Worm (Caenorhabditis elegans): ENCODE measurements around the gene hpl-2.
"Not testable (repeated sequence)": the region's sequence is repeated elsewhere in the genome, so short reads cannot be mapped to it uniquely, and the experiment has no call there.

hpl-2 gene

DNA sequence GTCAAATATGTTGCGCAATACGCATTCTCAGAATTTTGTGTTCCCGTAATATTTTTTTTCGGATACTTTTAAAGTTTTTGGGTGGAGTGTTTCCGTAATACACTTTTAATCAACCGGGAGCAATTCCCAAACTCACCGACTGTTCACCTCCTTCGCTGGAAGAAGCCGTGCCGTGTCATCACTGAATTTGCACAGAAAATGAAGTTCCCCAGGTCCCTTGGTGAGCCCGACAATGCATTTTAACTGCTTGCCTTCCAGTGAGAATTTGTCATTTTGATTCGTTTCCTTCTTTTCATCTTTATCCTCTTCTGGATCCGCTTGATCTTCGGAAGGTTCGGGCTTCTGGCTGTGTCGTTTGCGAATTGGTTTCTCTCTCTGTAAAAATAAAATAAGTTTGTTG, 951 bp downstream of the hpl-2 start:
- TF ChIP-seq Y48G9A.11 (GFP tag; IDR thresholded peaks at IDR 0.05) (no peak), nhr-102 (tag; optimal IDR thresholded peaks at IDR 0.05) (no peak), tag-97 (GFP tag; IDR thresholded peaks at IDR 0.05) (no peak), nhr-237 (tag; optimal IDR thresholded peaks at IDR 0.05) (no peak), nhr-6 (tag; optimal IDR thresholded peaks at IDR 0.05) (no peak), nhr-41 (GFP tag; IDR thresholded peaks at IDR 0.05) (no peak), dve-1 (tag; optimal IDR thresholded peaks at IDR 0.05; ENCODE audit: insufficient read depth) (no peak), snpc-4 (tag; optimal IDR thresholded peaks at IDR 0.05) (no peak), set-16 (GFP tag; IDR thresholded peaks at IDR 0.05) (no peak), zfp-3 (GFP tag; conservative IDR thresholded peaks at IDR 0.05) (no peak), ceh-44 (GFP tag; IDR thresholded peaks at IDR 0.05) (no peak), madf-9 (GFP tag; conservative IDR thresholded peaks at IDR 0.05) (no peak), F26F4.8 (GFP tag; conservative IDR thresholded peaks at IDR 0.05) (no peak)

DNA sequence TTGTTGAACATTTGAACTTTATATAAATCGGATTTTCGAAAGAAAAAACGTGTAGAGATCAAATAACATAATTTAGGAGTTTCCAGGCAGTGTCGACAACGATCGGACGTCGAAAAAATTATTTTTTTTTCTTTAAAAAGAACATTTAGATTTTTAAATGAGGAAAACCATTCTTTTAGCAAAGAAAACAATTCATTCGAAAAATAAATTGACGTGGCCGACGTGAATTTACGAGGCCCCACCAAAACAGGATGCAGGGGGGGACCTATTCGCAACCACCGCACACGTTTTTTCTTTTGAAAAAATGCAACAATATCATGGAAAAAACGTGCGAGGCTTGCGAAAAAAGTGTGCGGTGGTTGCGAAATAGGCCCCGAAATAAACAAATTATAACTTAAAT, 5.3 kb downstream of the hpl-2 start, which contains the start of gene enu-3.6:
Gene enu-3.6, plus strand, starts transcription at position 392 of the 400 bp plus-strand sequence.
- TF ChIP-seq arid-1 (GFP tag; conservative IDR thresholded peaks at IDR 0.05) = 0 out of 2 replicates have a peak, but pooled peaks have one; percentile 62
- TF ChIP-seq F49E8.2 (tag; optimal IDR thresholded peaks at IDR 0.05; ENCODE audit: borderline replicate concordance) = peak; percentile 7
- 0 out of 2 replicates have a peak, but pooled peaks have one; percentile 21 for TF ChIP-seq T26A8.4 (GFP tag; IDR thresholded peaks at IDR 0.05)
- TF ChIP-seq egl-43 (GFP tag; IDR thresholded peaks at IDR 0.05) = 0 out of 2 replicates have a peak, but pooled peaks have one; percentile 40
- peak; percentile 63 for TF ChIP-seq lin-38 (GFP tag; IDR thresholded peaks at IDR 0.05)
- TF ChIP-seq snpc-1.2 (GFP tag; IDR thresholded peaks at IDR 0.05) = 0 out of 2 replicates have a peak, but pooled peaks have one; percentile 17
- TF ChIP-seq pha-4 (GFP tag; IDR thresholded peaks at IDR 0.05) = peak; percentile 52; the same call in 1 of the 2 replicates
- TF ChIP-seq pha-4 (tag; optimal IDR thresholded peaks at IDR 0.05) = not testable (repeated sequence)

DNA sequence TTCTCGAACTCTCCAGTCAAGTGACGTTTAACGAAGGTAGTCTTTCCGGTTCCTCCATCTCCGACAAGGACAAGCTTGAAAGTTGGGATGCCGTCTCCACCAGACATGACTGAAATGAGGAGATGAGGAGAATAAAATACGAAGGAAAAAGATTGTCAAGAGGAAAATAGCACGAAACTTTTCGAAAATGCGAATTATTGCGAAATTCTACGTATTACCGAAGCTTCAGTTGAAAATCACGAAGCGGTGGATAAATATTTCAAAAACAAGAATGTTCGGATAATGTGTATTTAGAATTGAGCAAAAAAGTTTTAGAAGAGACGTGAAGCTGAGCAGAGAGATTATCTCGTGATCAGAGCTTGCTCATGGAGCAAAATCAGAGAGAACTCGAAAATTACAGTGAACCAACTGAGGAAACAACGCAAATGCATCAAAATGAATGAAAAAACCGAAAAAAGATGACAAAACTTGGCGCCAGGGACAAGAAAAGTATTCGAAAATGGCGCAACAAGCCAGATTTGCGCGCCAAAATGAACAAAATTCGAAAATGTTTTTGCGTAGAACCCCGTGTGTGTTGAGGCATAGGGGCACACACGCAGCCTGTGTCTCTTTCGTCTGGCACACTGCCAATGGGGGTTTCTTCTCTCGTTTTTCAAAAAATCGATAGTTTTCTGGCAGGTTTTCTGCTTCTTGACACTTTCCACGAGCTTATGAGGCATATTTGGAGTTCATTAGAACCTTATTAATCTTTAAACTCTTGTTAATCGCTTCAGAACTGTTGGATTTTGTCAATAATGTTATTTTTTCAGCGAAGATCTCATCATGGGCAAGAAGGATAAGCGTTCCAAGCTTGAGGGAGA, 7.5 kb downstream of the hpl-2 start, which contains the start of the genes ran-1 and dkc-1:
Gene ran-1, minus strand, starts transcription at position 109 of the 860 bp plus-strand sequence.
Gene dkc-1, plus strand, starts transcription at position 810 of the 860 bp plus-strand sequence.
- TF ChIP-seq zip-11 (GFP tag; IDR thresholded peaks at IDR 0.05) (no peak), nhr-111 (GFP tag; optimal IDR thresholded peaks at IDR 0.05) (no peak), F49E8.2 (tag; optimal IDR thresholded peaks at IDR 0.05; ENCODE audit: borderline replicate concordance) (peak; percentile 44), arid-1 (GFP tag; conservative IDR thresholded peaks at IDR 0.05) (peak; percentile 39; the same call in 1 of the 2 replicates), nhr-11 (tag; optimal IDR thresholded peaks at IDR 0.05) (peak; percentile 68), mxl-3 (GFP tag; optimal IDR thresholded peaks at IDR 0.05) (peak; percentile 9), nhr-48 (tag; optimal IDR thresholded peaks at IDR 0.05) (peak; percentile 12), daf-16 (GFP tag; optimal IDR thresholded peaks at IDR 0.05) (no peak), daf-16 (tag; optimal IDR thresholded peaks at IDR 0.05) (peak; percentile 46), dve-1 (tag; optimal IDR thresholded peaks at IDR 0.05; ENCODE audit: insufficient read depth) (peak; percentile 79), unc-62 (GFP tag; optimal IDR thresholded peaks at IDR 0.05 in 1 of 2) (peak in 1 of 2 experiments; percentile 65), unc-62 (tag; optimal IDR thresholded peaks at IDR 0.05) (no peak), lin-1 (GFP tag; IDR thresholded peaks at IDR 0.05) (no peak), nhr-102 (tag; optimal IDR thresholded peaks at IDR 0.05) (peak; percentile 12), nhr-42 (GFP tag; IDR thresholded peaks at IDR 0.05) (no peak), nhr-28 (tag; optimal IDR thresholded peaks at IDR 0.05) (peak; percentile 54), aha-1 (tag) (peak; percentile 98), spr-3 (GFP tag; optimal IDR thresholded peaks at IDR 0.05) (no peak), hmg-1.1 (GFP tag; IDR thresholded peaks at IDR 0.05) (peak; percentile 79), ceh-28 (tag; optimal IDR thresholded peaks at IDR 0.05) (peak; percentile 48), daf-19 (GFP tag; conservative IDR thresholded peaks at IDR 0.05) (no peak), hlh-30 (tag; optimal IDR thresholded peaks at IDR 0.05; ENCODE audit: insufficient read depth) (peak; percentile 66), madf-9 (GFP tag; conservative IDR thresholded peaks at IDR 0.05) (0 out of 2 replicates have a peak, but pooled peaks have one; percentile 19), ctbp-1 (GFP tag; IDR thresholded peaks at IDR 0.05) (no peak), egl-27 (tag; optimal IDR thresholded peaks at IDR 0.05) (no peak), ama-1 (optimal IDR thresholded peaks at IDR 0.05) (peak; percentile 27), mes-2 (tag; optimal IDR thresholded peaks at IDR 0.05; ENCODE audit: poor library complexity, severe bottlenecking) (peak; percentile 84), F37D6.2 (tag; optimal IDR thresholded peaks at IDR 0.05) (peak; percentile 15), dmd-6 (GFP tag; IDR thresholded peaks at IDR 0.05) (peak; percentile 58), rbr-2 (tag; optimal IDR thresholded peaks at IDR 0.05) (peak; percentile 73)
